Worm (Caenorhabditis elegans) whole organism, early embryonic: Measurements from ENCODE around the gene hot-1.

Experiments used
- hmbx-1 ChIP-seq: sonication (generic microtip); optimal IDR thresholded peaks from 2 replicates; lab custom pipeline; 2016; ENCODE audit warnings: mild to moderate bottlenecking, missing genetic modification characterization, missing compliant biosample characterization
- hnd-1 ChIP-seq: sonication (generic microtip); optimal IDR thresholded peaks from 2 replicates; lab custom pipeline; 2016; ENCODE audit warnings: missing genetic modification characterization, missing compliant biosample characterization

- TF ChIP-seq hnd-1 (tag; lab: Kevin White, UChicago), result no peak
- no peak for TF ChIP-seq hmbx-1 (tag; lab: Kevin White, UChicago)
Measured at ce11 chrV:14658131-14658530, 37.2 kb downstream of the hot-1 start, which contains the start of gene slc-25A29.
